Fruit fly (Drosophila melanogaster) whole organism, wandering third instar larva: ENCODE measurements around the gene CenB1A.
A peak's percentile ranks its signal among the peaks of the same experiment; 100 is the strongest.

ENCODE experiments used
- Abd-B ChIP-seq: fragments of >200 bp; optimal IDR thresholded peaks from 2 replicates; lab custom pipeline; 2017; ENCODE audit warnings: missing biosample characterization, missing genetic modification characterization
- CG32264 ChIP-seq: fragments of 200-800 bp; sonication (Bioruptor generic); optimal IDR thresholded peaks from 2 replicates; lab custom pipeline; 2016; ENCODE audit warnings: missing biosample characterization, missing genetic modification characterization
- CG9705 ChIP-seq: fragments of 200-800 bp; sonication (Bioruptor generic); optimal IDR thresholded peaks from 2 replicates; lab custom pipeline; 2018; ENCODE audit warnings: missing biosample characterization, mild to moderate bottlenecking, missing genetic modification characterization
- Dfd ChIP-seq: fragments of >200 bp; optimal IDR thresholded peaks from 2 replicates; lab custom pipeline; 2017; ENCODE audit warnings: missing biosample characterization, missing genetic modification characterization
- Dif ChIP-seq: fragments of 200-275, 200-300 bp; sonication (Bioruptor generic); optimal IDR thresholded peaks from 2 replicates; lab custom pipeline; 2018; ENCODE audit warnings: missing biosample characterization, missing genetic modification characterization; ENCODE audit not compliant: partially characterized antibody
- GATAd ChIP-seq: sonication (Bioruptor generic); optimal IDR thresholded peaks from 2 replicates; lab custom pipeline; 2016; ENCODE audit warnings: missing biosample characterization, missing genetic modification characterization
- HLH106 ChIP-seq: fragments of 200-800 bp; optimal IDR thresholded peaks from 3 replicates; lab custom pipeline; 2019; ENCODE audit warnings: missing biosample characterization, mild to moderate bottlenecking, missing genetic modification characterization, moderate library complexity
- Hr83 ChIP-seq: fragments of 200-300 bp; sonication (Bioruptor generic); optimal IDR thresholded peaks from 2 replicates; lab custom pipeline; 2016; ENCODE audit warnings: missing biosample characterization, mild to moderate bottlenecking, missing genetic modification characterization, moderate library complexity; ENCODE audit not compliant: poor library complexity, severe bottlenecking
- Jra ChIP-seq: sonication (Bioruptor generic); optimal IDR thresholded peaks from 2 replicates; lab custom pipeline; 2016; ENCODE audit warnings: missing biosample characterization, missing genetic modification characterization
- Mio ChIP-seq: sonication (Bioruptor generic); optimal IDR thresholded peaks from 2 replicates; lab custom pipeline; 2016; ENCODE audit warnings: missing biosample characterization, missing genetic modification characterization
- Myc ChIP-seq: fragments of >200 bp; optimal IDR thresholded peaks from 2 replicates; lab custom pipeline; 2017
- OdsH ChIP-seq: fragments of 200-800 bp; sonication (Bioruptor generic); optimal IDR thresholded peaks from 2 replicates; lab custom pipeline; 2016; ENCODE audit warnings: missing biosample characterization, mild to moderate bottlenecking, missing genetic modification characterization
- Rel ChIP-seq, 2 experiments: fragments of 200-800 bp; sonication (Bioruptor generic) in 1 of 2; optimal IDR thresholded peaks; 2 replicates in 1 of 2; 3 replicates in 1 of 2; lab custom pipeline; 2016 to 2019; ENCODE audit warnings: mild to moderate bottlenecking in 2 of 2, missing biosample characterization in 2 of 2, missing genetic modification characterization in 2 of 2, moderate library complexity in 1 of 2
- Sp1 ChIP-seq: fragments of 200-800 bp; sonication (Bioruptor generic); optimal IDR thresholded peaks from 3 replicates; lab custom pipeline; 2019; ENCODE audit warnings: missing biosample characterization, mild to moderate bottlenecking, missing genetic modification characterization, moderate library complexity
- Vsx2 ChIP-seq: fragments of 200-300, 225-300 bp; sonication (Bioruptor generic); optimal IDR thresholded peaks from 2 replicates; lab custom pipeline; 2018; ENCODE audit warnings: missing biosample characterization, missing genetic modification characterization; ENCODE audit not compliant: partially characterized antibody
- br ChIP-seq: fragments of 200-800 bp; sonication (Bioruptor generic); optimal IDR thresholded peaks from 2 replicates; lab custom pipeline; 2016; ENCODE audit warnings: missing biosample characterization, missing genetic modification characterization
- brk ChIP-seq: fragments of 200-800 bp; sonication (Bioruptor generic); optimal IDR thresholded peaks from 2 replicates; lab custom pipeline; 2016; ENCODE audit warnings: missing biosample characterization, mild to moderate bottlenecking, missing genetic modification characterization
- dl ChIP-seq, 2 experiments: fragments of 175-275, 200-275 bp in 1 of 2; fragments of 200-275 bp in 1 of 2; sonication (Bioruptor generic); optimal IDR thresholded peaks; lab custom pipeline; 2018; ENCODE audit warnings: mild to moderate bottlenecking in 2 of 2, missing biosample characterization in 2 of 2, missing genetic modification characterization in 2 of 2, moderate library complexity in 2 of 2; ENCODE audit not compliant: partially characterized antibody in 2 of 2, insufficient read depth in 1 of 2
- dmrt93B ChIP-seq: fragments of 200-800 bp; sonication (Bioruptor generic); optimal IDR thresholded peaks from 2 replicates; lab custom pipeline; 2018; ENCODE audit warnings: missing biosample characterization, mild to moderate bottlenecking, missing genetic modification characterization
- ey ChIP-seq: fragments of 200-800 bp; sonication (Bioruptor generic); optimal IDR thresholded peaks from 2 replicates; lab custom pipeline; 2016; ENCODE audit warnings: missing biosample characterization, missing genetic modification characterization
- foxo ChIP-seq, 2 experiments: fragments of 200-800 bp; sonication (Bioruptor generic); optimal IDR thresholded peaks; 2 replicates in 1 of 2; 3 replicates in 1 of 2; lab custom pipeline; 2016 to 2017; ENCODE audit warnings: missing biosample characterization in 2 of 2, missing genetic modification characterization in 2 of 2
- h ChIP-seq: fragments of 200-800 bp; sonication (Bioruptor generic); optimal IDR thresholded peaks from 3 replicates; lab custom pipeline; 2016; ENCODE audit warnings: missing biosample characterization, mild to moderate bottlenecking, missing genetic modification characterization
- jim ChIP-seq: fragments of 175-275, 200-325 bp; sonication (Bioruptor generic); optimal IDR thresholded peaks from 2 replicates; lab custom pipeline; 2016; ENCODE audit warnings: missing biosample characterization, mild to moderate bottlenecking, missing genetic modification characterization
- pan ChIP-seq: fragments of >200 bp; optimal IDR thresholded peaks from 2 replicates; lab custom pipeline; 2017
- psq ChIP-seq: fragments of 200-800 bp; sonication (Bioruptor generic); optimal IDR thresholded peaks from 3 replicates; lab custom pipeline; 2017; ENCODE audit warnings: missing biosample characterization, mild to moderate bottlenecking, missing genetic modification characterization, moderate library complexity
- rgr ChIP-seq: fragments of 200-800 bp; sonication (Bioruptor generic); optimal IDR thresholded peaks from 3 replicates; lab custom pipeline; 2016; ENCODE audit warnings: missing biosample characterization, mild to moderate bottlenecking, missing genetic modification characterization
- sage ChIP-seq: fragments of 200-800 bp; sonication (Bioruptor generic); optimal IDR thresholded peaks from 2 replicates; lab custom pipeline; 2016; ENCODE audit warnings: missing biosample characterization, mild to moderate bottlenecking, missing genetic modification characterization
- sv ChIP-seq: fragments of 200-800 bp; sonication (Bioruptor generic); optimal IDR thresholded peaks from 3 replicates; lab custom pipeline; 2016; ENCODE audit warnings: missing biosample characterization, missing genetic modification characterization
- tai ChIP-seq: sonication (Bioruptor generic); optimal IDR thresholded peaks from 2 replicates; lab custom pipeline; 2016; ENCODE audit warnings: missing biosample characterization, missing genetic modification characterization
- woc ChIP-seq: sonication (Bioruptor generic); optimal IDR thresholded peaks from 2 replicates; lab custom pipeline; 2016; ENCODE audit warnings: missing biosample characterization, mild to moderate bottlenecking, missing genetic modification characterization

The CenB1A gene

dm6 chr3R:23081265-23081664 is 36.9 kb upstream of the CenB1A start:
- no peak for TF ChIP-seq woc (GFP tag; lab: Kevin White, UChicago)
- no peak for TF ChIP-seq dl (GFP tag; optimal IDR thresholded peaks at IDR 0.05; lab: Kevin White, UChicago; ENCODE audit: insufficient read depth in 1 of 2, partially characterized antibody in 2 of 2)
- TF ChIP-seq Dif (GFP tag; lab: Kevin White, UChicago) = no peak
- no peak for TF ChIP-seq h (GFP tag; lab: Kevin White, UChicago)
- no peak for TF ChIP-seq jim
- no peak for TF ChIP-seq Abd-B (GFP tag; lab: Kevin White, UChicago)
- no peak for TF ChIP-seq Dfd (GFP tag; lab: Kevin White, UChicago)
- no peak for TF ChIP-seq br (GFP tag; lab: Kevin White, UChicago)
- no peak for TF ChIP-seq dmrt93B (GFP tag; lab: Kevin White, UChicago)
- TF ChIP-seq Rel (GFP tag; optimal IDR thresholded peaks at IDR 0.05; lab: Kevin White, UChicago) = no peak
- no peak for TF ChIP-seq Rel (tag; optimal IDR thresholded peaks at IDR 0.05; lab: Kevin White, UChicago)
- no peak for TF ChIP-seq Hr83
- TF ChIP-seq pan (lab: Kevin White, UChicago) = no peak
- no peak for TF ChIP-seq psq (GFP tag; lab: Kevin White, UChicago)
- no peak for TF ChIP-seq Myc

dm6 chr3R:23088252-23088651 is 29.9 kb upstream of the CenB1A start:
- no peak for TF ChIP-seq psq (GFP tag; lab: Kevin White, UChicago)
- no peak for TF ChIP-seq brk
- no peak for TF ChIP-seq sage
- no peak for TF ChIP-seq ey (GFP tag; lab: Kevin White, UChicago)
- no peak for TF ChIP-seq Jra (GFP tag; lab: Kevin White, UChicago)
- TF ChIP-seq Hr83 = no peak
- TF ChIP-seq Rel (GFP tag; optimal IDR thresholded peaks at IDR 0.05; lab: Kevin White, UChicago) = no peak
- TF ChIP-seq Rel (tag; optimal IDR thresholded peaks at IDR 0.05; lab: Kevin White, UChicago) = no peak
- TF ChIP-seq woc (GFP tag; lab: Kevin White, UChicago) = no peak
- no peak for TF ChIP-seq foxo (GFP tag; optimal IDR thresholded peaks at IDR 0.05; lab: Kevin White, UChicago)
- no peak for TF ChIP-seq CG9705 (GFP tag; lab: Kevin White, UChicago)

DNA sequence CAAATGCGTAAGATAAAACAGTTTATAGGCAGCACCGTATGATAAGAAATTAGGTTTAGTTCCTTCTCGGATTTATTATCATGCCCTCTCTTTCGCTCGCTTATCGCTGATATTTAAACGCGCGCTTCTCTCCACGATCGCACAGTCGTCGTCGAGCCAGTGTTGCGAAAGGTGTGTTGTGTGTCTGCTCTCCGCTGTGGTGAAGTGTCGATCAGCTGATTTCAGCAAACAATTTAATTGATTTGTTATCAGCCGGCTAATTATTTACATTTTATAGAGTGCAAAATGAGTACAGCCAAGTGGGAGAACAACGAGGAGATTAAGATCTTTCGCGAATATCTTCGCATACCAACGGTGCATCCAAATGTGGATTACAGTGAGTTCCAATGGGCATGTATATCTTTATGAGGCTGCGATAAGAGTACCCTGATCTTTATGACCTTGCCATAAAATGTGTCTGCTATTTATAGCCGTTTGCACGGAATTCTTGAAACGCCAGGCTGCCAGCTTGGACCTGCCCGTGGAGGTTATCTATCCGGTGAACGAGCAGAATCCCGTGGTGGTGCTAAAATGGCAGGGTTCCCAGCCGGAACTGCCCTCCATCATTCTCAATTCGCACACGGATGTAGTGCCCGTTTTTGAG is 26.5 kb upstream of the CenB1A start, which contains the start of the genes CG17110 and CG6726:
CG17110 (plus strand) TSS at position 139 of the 643 bp plus-strand sequence.
CG6726 (plus strand) TSS at position 139 of the 643 bp plus-strand sequence.
- no peak for TF ChIP-seq h (GFP tag; lab: Kevin White, UChicago)
- no peak for TF ChIP-seq GATAd
- TF ChIP-seq jim = no peak
- no peak for TF ChIP-seq Sp1 (GFP tag; lab: Kevin White, UChicago)
- TF ChIP-seq Hr83 = peak; percentile 8
- TF ChIP-seq ey (GFP tag; lab: Kevin White, UChicago) = no peak
- TF ChIP-seq brk = no peak
- TF ChIP-seq sv (GFP tag; lab: Kevin White, UChicago) = no peak
- TF ChIP-seq br (GFP tag; lab: Kevin White, UChicago) = no peak
- peak; percentile 26 for TF ChIP-seq rgr (GFP tag; lab: Kevin White, UChicago)
- no peak for TF ChIP-seq sage
- TF ChIP-seq Myc = peak; percentile 26
- no peak for TF ChIP-seq tai (GFP tag; lab: Kevin White, UChicago)
- TF ChIP-seq OdsH (GFP tag; lab: Kevin White, UChicago) = no peak
- no peak for TF ChIP-seq CG9705 (GFP tag; lab: Kevin White, UChicago)
- TF ChIP-seq CG32264 (GFP tag; lab: Kevin White, UChicago) = no peak
- peak; percentile 84 for TF ChIP-seq Vsx2 (GFP tag; lab: Kevin White, UChicago)

DNA sequence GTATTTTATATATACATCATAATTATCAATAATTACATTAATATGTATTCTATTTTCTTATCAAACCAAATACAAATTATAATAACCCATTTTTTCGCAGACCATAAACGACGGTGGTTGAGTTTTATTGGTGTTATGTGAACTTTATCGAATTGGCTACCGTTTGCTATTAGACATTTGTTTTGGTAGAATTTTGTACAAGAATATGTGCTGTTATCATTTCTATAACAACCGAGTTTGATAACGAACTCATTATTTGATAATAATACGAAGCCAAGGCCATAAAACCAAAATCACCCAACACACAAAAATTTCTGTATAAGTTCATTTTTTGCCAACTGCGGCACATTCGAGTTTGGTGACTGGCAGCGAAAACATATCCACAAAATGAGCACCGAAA is 22.9 kb upstream of the CenB1A start, which contains the start of gene CG17109:
CG17109 (plus strand) TSS at position 345 of the 400 bp plus-strand sequence.
- TF ChIP-seq psq (GFP tag; lab: Kevin White, UChicago) (no peak), rgr (GFP tag; lab: Kevin White, UChicago) (no peak), Dfd (GFP tag; lab: Kevin White, UChicago) (no peak), br (GFP tag; lab: Kevin White, UChicago) (no peak), CG32264 (GFP tag; lab: Kevin White, UChicago) (no peak), sv (GFP tag; lab: Kevin White, UChicago) (no peak), Dif (GFP tag; lab: Kevin White, UChicago) (no peak), HLH106 (no peak), sage (no peak), Mio (no peak), ey (GFP tag; lab: Kevin White, UChicago) (no peak)
